Worm (Caenorhabditis elegans) whole organism, early embryonic: ENCODE measurements around the gene dop-1.

Source experiments
- B0310.2 ChIP-seq: sonication (generic microtip); optimal IDR thresholded peaks from 2 replicates; lab custom pipeline; 2016; ENCODE audit warnings: mild to moderate bottlenecking, missing genetic modification characterization, missing compliant biosample characterization
- F13C5.2 ChIP-seq: sonication (generic microtip); optimal IDR thresholded peaks from 2 replicates; lab custom pipeline; 2017; ENCODE audit warnings: mild to moderate bottlenecking, missing genetic modification characterization, inconsistent platforms, missing compliant biosample characterization
- aly-1 ChIP-seq: sonication (generic microtip); optimal IDR thresholded peaks from 2 replicates; lab custom pipeline; 2016; ENCODE audit warnings: missing genetic modification characterization, missing compliant biosample characterization
- ama-1 ChIP-seq: fragments of 150-350 bp; optimal IDR thresholded peaks from 2 replicates; lab custom pipeline; 2014
- ceh-13 ChIP-seq: fragments of 200-800 bp; sonication (Bioruptor generic); optimal IDR thresholded peaks from 2 replicates; lab custom pipeline; 2018; ENCODE audit warnings: mild to moderate bottlenecking, missing genetic modification characterization, missing compliant biosample characterization
- ceh-36 ChIP-seq: sonication (generic microtip); optimal IDR thresholded peaks from 2 replicates; lab custom pipeline; 2016; ENCODE audit warnings: missing genetic modification characterization, inconsistent platforms, missing compliant biosample characterization
- ets-7 ChIP-seq: sonication (generic microtip); optimal IDR thresholded peaks from 2 replicates; lab custom pipeline; 2016; ENCODE audit warnings: missing genotype, missing genetic modification characterization, missing compliant biosample characterization
- flt-1 ChIP-seq: fragments of 200-800 bp; sonication (Bioruptor generic); IDR thresholded peaks from 2 replicates; pipeline ENCODE4 v1.3.6; 2022; ENCODE audit warnings: missing genetic modification characterization, missing compliant biosample characterization
- hmbx-1 ChIP-seq: sonication (generic microtip); optimal IDR thresholded peaks from 2 replicates; lab custom pipeline; 2016; ENCODE audit warnings: mild to moderate bottlenecking, missing genetic modification characterization, missing compliant biosample characterization
- hmg-4 ChIP-seq: fragments of 200-800 bp; sonication (Bioruptor generic); optimal IDR thresholded peaks from 2 replicates; lab custom pipeline; 2018; ENCODE audit warnings: mild to moderate bottlenecking, missing genetic modification characterization, missing compliant biosample characterization
- hnd-1 ChIP-seq: sonication (generic microtip); optimal IDR thresholded peaks from 2 replicates; lab custom pipeline; 2016; ENCODE audit warnings: missing genetic modification characterization, missing compliant biosample characterization
- pes-1 ChIP-seq: fragments of 200-800 bp; sonication (Bioruptor generic); IDR thresholded peaks from 2 replicates; pipeline ENCODE4 v1.3.6; 2022; ENCODE audit warnings: missing genetic modification reagents, missing genetic modification characterization, missing compliant biosample characterization
- scrt-1 ChIP-seq: fragments of 200-800 bp; sonication (Bioruptor generic); IDR thresholded peaks from 2 replicates; pipeline ENCODE4 v1.3.6; 2022; ENCODE audit warnings: missing genetic modification characterization, missing compliant biosample characterization
- sea-1 ChIP-seq: fragments of 200-800 bp; sonication (Bioruptor generic); conservative IDR thresholded peaks from 2 replicates; pipeline ENCODE4 v1.3.6; 2022; ENCODE audit warnings: missing genetic modification characterization, missing compliant biosample characterization
- tbx-11 ChIP-seq: fragments of 200-800 bp; sonication (Bioruptor generic); IDR thresholded peaks from 2 replicates; pipeline ENCODE4 v1.3.6; 2022; ENCODE audit warnings: missing genetic modification characterization, missing compliant biosample characterization
- tbx-37 ChIP-seq: fragments of 200-800 bp; sonication (Bioruptor generic); conservative IDR thresholded peaks from 2 replicates; pipeline ENCODE4 v1.3.6; 2022; ENCODE audit warnings: missing genetic modification reagents, missing genetic modification characterization, missing compliant biosample characterization
- tra-4 ChIP-seq: sonication (generic microtip); optimal IDR thresholded peaks from 2 replicates; lab custom pipeline; 2017; ENCODE audit warnings: missing genetic modification characterization, missing compliant biosample characterization

Gene dop-1

ce11 chrX:4437555-4437954 lies 18.9 kb upstream of the dop-1 start, which contains the start of gene cest-26:
Gene cest-26 (minus strand): TSS chrX:4437655.
- TF ChIP-seq flt-1 = no peak
- TF ChIP-seq ets-7 (tag; lab: Kevin White, UChicago) = no peak
- TF ChIP-seq tbx-11 (GFP tag; lab: Robert Waterston, UW) = no peak
- TF ChIP-seq tbx-37 = no peak
- TF ChIP-seq pes-1 (GFP tag; lab: Robert Waterston, UW) = no peak
- TF ChIP-seq F13C5.2 (tag; lab: Kevin White, UChicago) = no peak
- no peak for TF ChIP-seq aly-1 (tag; lab: Kevin White, UChicago)
- no peak for TF ChIP-seq ceh-13 (GFP tag; lab: Kevin White, UChicago)
- no peak for TF ChIP-seq hmg-4 (GFP tag; lab: Kevin White, UChicago)
- no peak for TF ChIP-seq scrt-1
- TF ChIP-seq ama-1 (lab: Kevin White, UChicago) = no peak
- TF ChIP-seq B0310.2 = no peak
- no peak for TF ChIP-seq hnd-1 (tag; lab: Kevin White, UChicago)

ce11 chrX:4435396-4435795 lies 16.7 kb upstream of the dop-1 start:
- TF ChIP-seq hnd-1 (tag; lab: Kevin White, UChicago) = no peak
- no peak for TF ChIP-seq aly-1 (tag; lab: Kevin White, UChicago)
- TF ChIP-seq hmbx-1 = no peak
- TF ChIP-seq B0310.2 = no peak

- TF ChIP-seq ceh-36 (no peak), flt-1 (no peak), pes-1 (GFP tag; lab: Robert Waterston, UW) (no peak), ama-1 (lab: Kevin White, UChicago) (no peak), sea-1 (GFP tag; lab: Robert Waterston, UW) (no peak), B0310.2 (no peak), hmg-4 (GFP tag; lab: Kevin White, UChicago) (no peak), hnd-1 (tag; lab: Kevin White, UChicago) (no peak), scrt-1 (no peak), tbx-37 (no peak), ceh-13 (GFP tag; lab: Kevin White, UChicago) (no peak), tra-4 (tag; lab: Kevin White, UChicago) (no peak)
Measured at ce11 chrX:4434577-4434976, 15.9 kb upstream of the dop-1 start.

- no peak for TF ChIP-seq B0310.2
- no peak for TF ChIP-seq ceh-13 (GFP tag; lab: Kevin White, UChicago)
- no peak for TF ChIP-seq sea-1 (GFP tag; lab: Robert Waterston, UW)
- no peak for TF ChIP-seq scrt-1
- no peak for TF ChIP-seq hmg-4 (GFP tag; lab: Kevin White, UChicago)
- no peak for TF ChIP-seq ama-1 (lab: Kevin White, UChicago)
- TF ChIP-seq F13C5.2 (tag; lab: Kevin White, UChicago) = no peak
- no peak for TF ChIP-seq hnd-1 (tag; lab: Kevin White, UChicago)
Measured at ce11 chrX:4429364-4429763, 10.7 kb upstream of the dop-1 start.

DNA sequence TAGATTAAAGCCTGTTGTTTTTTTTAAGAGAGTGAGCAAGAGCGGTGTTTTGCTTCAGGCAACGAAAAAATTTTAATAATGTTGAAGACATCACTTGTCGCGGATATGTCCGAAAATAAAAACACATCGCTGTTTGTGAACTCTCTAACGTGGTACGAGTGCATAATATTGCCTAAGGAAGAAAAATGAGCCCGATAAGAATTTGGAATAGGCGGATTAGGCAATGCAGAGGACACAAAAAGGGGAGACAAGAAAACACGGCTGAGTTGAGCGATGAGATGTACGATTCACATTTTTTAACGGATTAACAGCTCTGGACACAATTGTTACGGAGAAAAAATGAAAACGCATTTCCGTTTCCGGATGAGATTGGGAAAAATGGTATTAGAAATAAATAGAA lies 8.7 kb upstream of the dop-1 start:
- TF ChIP-seq aly-1 (tag; lab: Kevin White, UChicago) = no peak
- no peak for TF ChIP-seq tbx-37
- no peak for TF ChIP-seq scrt-1
- no peak for TF ChIP-seq ceh-36
- no peak for TF ChIP-seq hnd-1 (tag; lab: Kevin White, UChicago)
- no peak for TF ChIP-seq hmbx-1
- no peak for TF ChIP-seq sea-1 (GFP tag; lab: Robert Waterston, UW)
- no peak for TF ChIP-seq flt-1
- TF ChIP-seq B0310.2 = no peak
- TF ChIP-seq ceh-13 (GFP tag; lab: Kevin White, UChicago) = no peak

ce11 chrX:4426496-4426895 lies 7.8 kb upstream of the dop-1 start:
- TF ChIP-seq ets-7 (tag; lab: Kevin White, UChicago) (no peak), ceh-13 (GFP tag; lab: Kevin White, UChicago) (no peak)

DNA sequence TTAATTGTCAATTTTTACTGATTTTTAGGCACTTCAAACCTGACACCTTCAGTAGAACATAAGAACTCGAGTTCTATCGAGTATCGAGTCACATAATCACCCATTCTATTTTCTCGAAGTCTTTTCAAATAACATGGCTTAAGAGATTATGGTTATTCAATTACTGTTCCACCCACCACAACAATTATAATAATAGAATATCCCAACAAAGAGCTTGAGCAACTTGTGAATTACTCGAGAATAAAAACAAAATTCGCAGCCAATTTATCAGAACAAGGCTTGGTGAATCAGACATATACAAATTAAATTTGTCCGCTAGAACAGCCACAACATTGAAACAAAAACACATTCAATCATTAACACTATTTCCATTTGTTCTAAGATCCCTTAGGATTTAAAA lies 5.6 kb upstream of the dop-1 start:
- no peak for TF ChIP-seq ceh-36
- no peak for TF ChIP-seq ceh-13 (GFP tag; lab: Kevin White, UChicago)
- TF ChIP-seq aly-1 (tag; lab: Kevin White, UChicago) = no peak
- TF ChIP-seq sea-1 (GFP tag; lab: Robert Waterston, UW) = no peak
- no peak for TF ChIP-seq tbx-11 (GFP tag; lab: Robert Waterston, UW)
- TF ChIP-seq ama-1 (lab: Kevin White, UChicago) = no peak
- TF ChIP-seq scrt-1 = no peak
- TF ChIP-seq hmg-4 (GFP tag; lab: Kevin White, UChicago) = no peak
- TF ChIP-seq B0310.2 = no peak
- TF ChIP-seq tbx-37 = no peak
- TF ChIP-seq F13C5.2 (tag; lab: Kevin White, UChicago) = no peak
- no peak for TF ChIP-seq hmbx-1
- TF ChIP-seq tra-4 (tag; lab: Kevin White, UChicago) = no peak
- TF ChIP-seq ets-7 (tag; lab: Kevin White, UChicago) = no peak
- TF ChIP-seq pes-1 (GFP tag; lab: Robert Waterston, UW) = no peak
- TF ChIP-seq hnd-1 (tag; lab: Kevin White, UChicago) = no peak
- no peak for TF ChIP-seq flt-1

- TF ChIP-seq ceh-13 (GFP tag; lab: Kevin White, UChicago) (no peak), pes-1 (GFP tag; lab: Robert Waterston, UW) (no peak)
Measured at ce11 chrX:4415289-4415688, 3.4 kb downstream of the dop-1 start.

DNA sequence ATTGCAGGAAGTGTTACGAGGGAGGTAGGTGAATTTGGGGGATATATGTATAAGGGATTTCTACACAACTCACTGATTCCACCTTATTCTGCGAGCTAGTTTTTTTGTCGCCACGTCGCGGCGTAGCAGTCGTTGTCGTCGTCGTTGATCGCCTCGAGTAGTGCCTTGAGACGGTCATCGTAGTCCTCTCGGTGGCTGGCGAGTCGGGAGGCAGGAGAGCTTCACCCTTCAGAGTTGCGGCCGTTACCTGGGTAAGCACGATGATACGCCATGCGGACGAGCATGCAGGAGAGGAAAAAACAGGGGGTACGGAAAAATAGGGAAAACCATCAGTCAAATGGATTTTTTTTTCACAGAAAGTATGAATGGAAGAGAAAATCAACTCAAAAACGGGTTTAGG lies 5.4 kb downstream of the dop-1 start:
- TF ChIP-seq B0310.2 (no peak), tra-4 (tag; lab: Kevin White, UChicago) (no peak), scrt-1 (no peak), ets-7 (tag; lab: Kevin White, UChicago) (no peak), ceh-36 (no peak), hmg-4 (GFP tag; lab: Kevin White, UChicago) (no peak), hnd-1 (tag; lab: Kevin White, UChicago) (no peak), sea-1 (GFP tag; lab: Robert Waterston, UW) (no peak), F13C5.2 (tag; lab: Kevin White, UChicago) (no peak), tbx-11 (GFP tag; lab: Robert Waterston, UW) (no peak), tbx-37 (no peak), ama-1 (lab: Kevin White, UChicago) (no peak), pes-1 (GFP tag; lab: Robert Waterston, UW) (no peak), flt-1 (no peak), hmbx-1 (no peak), ceh-13 (GFP tag; lab: Kevin White, UChicago) (no peak), aly-1 (tag; lab: Kevin White, UChicago) (no peak)
